Fruit fly (Drosophila melanogaster): Measurements from ENCODE around the gene CG2217.

The CG2217 gene

DNA sequence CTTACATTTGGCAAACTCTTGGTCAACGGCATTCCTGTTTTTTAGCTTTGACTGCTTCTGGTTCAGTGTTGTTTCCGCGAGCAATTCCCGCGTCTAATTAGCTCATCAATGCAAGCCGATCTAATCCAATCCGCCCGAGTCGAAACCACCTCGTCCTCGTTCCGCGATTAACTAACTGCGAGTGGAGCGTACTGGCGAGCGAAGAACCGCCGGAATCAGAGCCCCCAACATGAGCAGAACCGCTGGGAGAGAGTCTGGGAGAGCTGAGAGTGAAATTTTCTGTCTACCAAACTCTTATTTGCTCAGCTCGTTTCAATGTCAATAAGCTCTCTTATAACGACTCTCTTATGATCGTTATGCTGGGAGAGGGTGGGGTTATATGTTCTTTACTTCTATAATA lies 27.5 kb upstream of the CG2217 start (continued):
- TF ChIP-seq trh (GFP tag; optimal IDR thresholded peaks at IDR 0.05) (peak; percentile 74), MESR4 (GFP tag; optimal IDR thresholded peaks at IDR 0.05) (peak; percentile 7), Dip3 (GFP tag; optimal IDR thresholded peaks at IDR 0.05) (no peak), CG17186 (GFP tag; optimal IDR thresholded peaks at IDR 0.05) (peak; percentile 59), CG3163 (GFP tag; optimal IDR thresholded peaks at IDR 0.05) (peak; percentile 91), caup (GFP tag; optimal IDR thresholded peaks at IDR 0.05; ENCODE audit: severe bottlenecking) (peak; percentile 89), slou (GFP tag; optimal IDR thresholded peaks at IDR 0.05) (no peak), wek (GFP tag; optimal IDR thresholded peaks at IDR 0.05) (peak; percentile 83), CG6175 (GFP tag; IDR thresholded peaks at IDR 0.05) (peak; percentile 46; the same call in 1 of the 3 replicates), inv (GFP tag; IDR thresholded peaks at IDR 0.05; ENCODE audit: partially characterized antibody) (no peak), Dbx (GFP tag; IDR thresholded peaks at IDR 0.05) (peak; percentile 94), CG1603 (tag; optimal IDR thresholded peaks at IDR 0.05) (peak; percentile 59), CG16813 (GFP tag; IDR thresholded peaks at IDR 0.05; ENCODE audit: partially characterized antibody) (no peak), fd3F (GFP tag; optimal IDR thresholded peaks at IDR 0.05) (peak; percentile 71), CoRest (tag; optimal IDR thresholded peaks at IDR 0.05) (no peak), CG43689 (GFP tag; IDR thresholded peaks at IDR 0.05) (peak; percentile 66), oc (tag; optimal IDR thresholded peaks at IDR 0.05) (no peak), NFAT (GFP tag; IDR thresholded peaks at IDR 0.05) (peak; percentile 79; the same call in 1 of the 2 replicates), CG16779 (GFP tag; IDR thresholded peaks at IDR 0.05) (peak; percentile 89), hth (optimal IDR thresholded peaks at IDR 0.05) (no peak), Dp (GFP tag; optimal IDR thresholded peaks at IDR 0.05) (no peak), psq (GFP tag; optimal IDR thresholded peaks at IDR 0.05) (peak; percentile 51), CG7271 (tag; optimal IDR thresholded peaks at IDR 0.05) (no peak), MBD-R2 (GFP tag; IDR thresholded peaks at IDR 0.05) (peak; percentile 67; the same call in 1 of the 2 replicates), bbx (GFP tag; IDR thresholded peaks at IDR 0.05; ENCODE audit: partially characterized antibody) (no peak), sima (GFP tag; optimal IDR thresholded peaks at IDR 0.05) (no peak), nau (GFP tag; optimal IDR thresholded peaks at IDR 0.05) (peak; percentile 89), CG12391 (tag; optimal IDR thresholded peaks at IDR 0.05) (no peak), run (tag; optimal IDR thresholded peaks at IDR 0.05) (no peak), CG31224 (GFP tag; IDR thresholded peaks at IDR 0.05) (peak; percentile 57), CG11504 (tag; optimal IDR thresholded peaks at IDR 0.05) (peak; percentile 32), CG8290 (GFP tag; optimal IDR thresholded peaks at IDR 0.05) (peak; percentile 77), CG8290 (tag; optimal IDR thresholded peaks at IDR 0.05) (peak; percentile 50 to 79), Gug (GFP tag; IDR thresholded peaks at IDR 0.05) (peak; percentile 21; the same call in 1 of the 4 replicates), CG3065 (GFP tag; optimal IDR thresholded peaks at IDR 0.05) (peak; percentile 59), CG9727 (GFP tag; optimal IDR thresholded peaks at IDR 0.05) (peak; percentile 88), H15 (GFP tag; IDR thresholded peaks at IDR 0.05) (peak; percentile 60; the same call in 1 of the 3 replicates), schlank (tag; optimal IDR thresholded peaks at IDR 0.05) (peak; percentile 62), CG1602 (GFP tag; optimal IDR thresholded peaks at IDR 0.05) (peak; percentile 69), usp (GFP tag; optimal IDR thresholded peaks at IDR 0.05) (no peak), CG12236 (GFP tag; optimal IDR thresholded peaks at IDR 0.05) (peak; percentile 86), CG13123 (GFP tag; optimal IDR thresholded peaks at IDR 0.05) (no peak), corto (GFP tag; optimal IDR thresholded peaks at IDR 0.05) (no peak), tll (GFP tag; optimal IDR thresholded peaks at IDR 0.05) (no peak), tup (GFP tag; optimal IDR thresholded peaks at IDR 0.05) (no peak), Stat92E (GFP tag; optimal IDR thresholded peaks at IDR 0.05) (no peak), CG32772 (GFP tag; IDR thresholded peaks at IDR 0.05) (peak; percentile 31; the same call in 1 of the 2 replicates), Tbp (GFP tag; optimal IDR thresholded peaks at IDR 0.05) (no peak), Bgb (GFP tag; IDR thresholded peaks at IDR 0.05; ENCODE audit: partially characterized antibody) (no peak; the same call in 1 of the 2 replicates), toy (GFP tag; IDR thresholded peaks at IDR 0.05) (peak; percentile 70; the same call in 1 of the 2 replicates)
